Fruit fly (Drosophila melanogaster) whole organism, wandering third instar larva: Measurements from ENCODE around the gene Sf3b2.

Experiments
- Jra ChIP-seq: sonication (Bioruptor generic); optimal IDR thresholded peaks from 2 replicates; lab custom pipeline; 2016; ENCODE audit warnings: missing biosample characterization, missing genetic modification characterization
- OdsH ChIP-seq: fragments of 200-800 bp; sonication (Bioruptor generic); optimal IDR thresholded peaks from 2 replicates; lab custom pipeline; 2016; ENCODE audit warnings: missing biosample characterization, mild to moderate bottlenecking, missing genetic modification characterization
- dsf ChIP-seq: sonication (Bioruptor generic); optimal IDR thresholded peaks from 2 replicates; lab custom pipeline; 2016; ENCODE audit warnings: missing biosample characterization, missing genetic modification characterization, borderline replicate concordance
- usp ChIP-seq: fragments of >200 bp; optimal IDR thresholded peaks from 2 replicates; lab custom pipeline; 2017; ENCODE audit warnings: missing biosample characterization, missing genetic modification characterization

dm6 chr2L:3055710-3056447 is 26.9 kb upstream of the Sf3b2 start:
- peak; percentile 67 for TF ChIP-seq OdsH
- TF ChIP-seq Jra = no peak
- TF ChIP-seq usp (GFP tag; lab: Kevin White, UChicago) = no peak
- TF ChIP-seq dsf (GFP tag; lab: Kevin White, UChicago) = no peak
